Worm (Caenorhabditis elegans) whole organism, young adult: Measurements from ENCODE around the gene unc-6.

Source experiments
- C06A6.2 ChIP-seq: fragments of 200-800 bp; sonication (Bioruptor generic); conservative IDR thresholded peaks from 2 replicates; pipeline ENCODE4 v1.3.6; 2022; ENCODE audit warnings: missing genetic modification characterization, missing compliant biosample characterization
- F10E7.11 ChIP-seq: sonication (generic microtip); optimal IDR thresholded peaks from 2 replicates; lab custom pipeline; 2017; ENCODE audit warnings: mild to moderate bottlenecking, missing genetic modification characterization, moderate library complexity, missing compliant biosample characterization
- F23B12.7 ChIP-seq: sonication (generic microtip); optimal IDR thresholded peaks from 2 replicates; lab custom pipeline; 2017; ENCODE audit warnings: missing genetic modification characterization, mild to moderate bottlenecking, missing compliant biosample characterization, antibody characterized with exemption, moderate library complexity; ENCODE audit not compliant: insufficient read depth
- F37B4.10 ChIP-seq: fragments of 200-800 bp; sonication (Bioruptor generic); IDR thresholded peaks from 2 replicates; pipeline ENCODE4 v1.3.6; 2022; ENCODE audit warnings: missing genetic modification characterization, missing compliant biosample characterization
- F52B5.7 ChIP-seq: sonication (generic microtip); optimal IDR thresholded peaks from 2 replicates; lab custom pipeline; 2016; ENCODE audit warnings: mild to moderate bottlenecking, missing genetic modification characterization, missing compliant biosample characterization
- F57C9.4 ChIP-seq: sonication (generic microtip); optimal IDR thresholded peaks from 2 replicates; lab custom pipeline; 2017; ENCODE audit warnings: mild to moderate bottlenecking, missing genetic modification characterization, missing compliant biosample characterization
- K12H6.12 ChIP-seq: fragments of 200-800 bp; sonication (Bioruptor generic); optimal IDR thresholded peaks from 2 replicates; lab custom pipeline; 2018; ENCODE audit warnings: mild to moderate bottlenecking, missing genetic modification characterization, missing compliant biosample characterization
- T07F8.4 ChIP-seq: sonication (generic microtip); optimal IDR thresholded peaks from 2 replicates; lab custom pipeline; 2016; ENCODE audit warnings: mild to moderate bottlenecking, missing genetic modification characterization, moderate library complexity, missing compliant biosample characterization
- T26A5.8 ChIP-seq: sonication (generic microtip); optimal IDR thresholded peaks from 2 replicates; lab custom pipeline; 2016; ENCODE audit warnings: missing genetic modification characterization, missing compliant biosample characterization
- Y95B8A.8 ChIP-seq: fragments of 200-800 bp; sonication (Bioruptor generic); IDR thresholded peaks from 2 replicates; pipeline ENCODE4 v1.3.6; 2022; ENCODE audit warnings: missing genetic modification reagents, missing genetic modification characterization, missing compliant biosample characterization
- attf-3 ChIP-seq: fragments of 200-800 bp; sonication (Bioruptor generic); conservative IDR thresholded peaks from 2 replicates; pipeline ENCODE4 v1.3.6; 2022; ENCODE audit warnings: missing genetic modification reagents, missing genetic modification characterization, missing compliant biosample characterization
- attf-5 ChIP-seq: fragments of 200-800 bp; sonication (Bioruptor generic); optimal IDR thresholded peaks from 2 replicates; lab custom pipeline; 2018; ENCODE audit warnings: mild to moderate bottlenecking, missing genetic modification characterization, missing compliant biosample characterization
- ceh-100 ChIP-seq: fragments of 200-800 bp; sonication (Bioruptor generic); IDR thresholded peaks from 2 replicates; pipeline ENCODE4 v1.3.6; 2022; ENCODE audit warnings: missing genetic modification reagents, missing genetic modification characterization, missing compliant biosample characterization
- ceh-27 ChIP-seq: fragments of 200-800 bp; sonication (Bioruptor generic); optimal IDR thresholded peaks from 2 replicates; lab custom pipeline; 2018; ENCODE audit warnings: mild to moderate bottlenecking, missing genetic modification characterization, moderate library complexity, missing compliant biosample characterization
- ceh-40 ChIP-seq: fragments of 200-800 bp; sonication (Bioruptor generic); IDR thresholded peaks from 2 replicates; pipeline ENCODE4 v1.3.6; 2022; ENCODE audit warnings: missing genetic modification characterization, missing compliant biosample characterization
- ceh-79 ChIP-seq: sonication (generic microtip); optimal IDR thresholded peaks from 2 replicates; lab custom pipeline; 2017; ENCODE audit warnings: mild to moderate bottlenecking, missing genetic modification characterization, missing compliant biosample characterization
- dpff-1 ChIP-seq: sonication (generic microtip); optimal IDR thresholded peaks from 2 replicates; lab custom pipeline; 2017; ENCODE audit warnings: mild to moderate bottlenecking, missing genetic modification characterization, missing compliant biosample characterization
- dpl-1 ChIP-seq: fragments of 150-350 bp; optimal IDR thresholded peaks from 2 replicates; lab custom pipeline; 2014; ENCODE audit warnings: missing biosample characterization, missing genetic modification reagents, missing genetic modification characterization
- egl-18 ChIP-seq: fragments of 200-800 bp; sonication (Bioruptor generic); IDR thresholded peaks from 2 replicates; pipeline ENCODE4 v1.3.6; 2022; ENCODE audit warnings: missing genetic modification reagents, missing genetic modification characterization, missing compliant biosample characterization
- egrh-3 ChIP-seq: fragments of 200-800 bp; sonication (Bioruptor generic); IDR thresholded peaks from 2 replicates; pipeline ENCODE4 v1.3.6; 2022; ENCODE audit warnings: missing genetic modification reagents, missing genetic modification characterization, missing compliant biosample characterization
- ekl-4 ChIP-seq: fragments of 200-800 bp; sonication (Bioruptor generic); IDR thresholded peaks from 2 replicates; pipeline ENCODE4 v1.3.6; 2022; ENCODE audit warnings: missing genetic modification reagents, missing genetic modification characterization, missing compliant biosample characterization
- him-1 ChIP-seq: sonication (generic microtip); optimal IDR thresholded peaks from 2 replicates; lab custom pipeline; 2016; ENCODE audit warnings: missing genotype, missing genetic modification reagents, missing genetic modification characterization, missing compliant biosample characterization
- hlh-26 ChIP-seq: fragments of 200-800 bp; sonication (Bioruptor generic); conservative IDR thresholded peaks from 2 replicates; pipeline ENCODE4 v1.3.6; 2022; ENCODE audit warnings: missing genetic modification reagents, missing genetic modification characterization, missing compliant biosample characterization
- hmg-20 ChIP-seq: fragments of 200-800 bp; sonication (Bioruptor generic); IDR thresholded peaks from 2 replicates; pipeline ENCODE4 v1.3.6; 2022; ENCODE audit warnings: missing genetic modification reagents, missing genetic modification characterization, missing compliant biosample characterization
- hsf-1 ChIP-seq: fragments of 200-800 bp; sonication (Bioruptor generic); IDR thresholded peaks from 2 replicates; pipeline ENCODE4 v1.3.6; 2022; ENCODE audit warnings: missing genetic modification reagents, missing genetic modification characterization, missing compliant biosample characterization
- let-607 ChIP-seq, 2 experiments: fragments of 200-800 bp in 1 of 2; sonication (Bioruptor generic) in 1 of 2; sonication (generic microtip) in 1 of 2; optimal IDR thresholded peaks; 2 replicates each; lab custom pipeline; 2016 to 2018; ENCODE audit warnings: mild to moderate bottlenecking in 2 of 2, missing compliant biosample characterization in 2 of 2, missing genetic modification characterization in 2 of 2, moderate library complexity in 2 of 2, missing genotype in 1 of 2
- lin-35 ChIP-seq, 3 experiments: fragments of 150-350 bp in 2 of 3; sonication (generic microtip) in 1 of 3; optimal IDR thresholded peaks; 2 replicates each; lab custom pipeline; 2014 to 2018; ENCODE audit warnings: missing biosample characterization in 3 of 3, missing genetic modification characterization in 3 of 3, missing genetic modification reagents in 3 of 3
- madf-10 ChIP-seq: sonication (generic microtip); optimal IDR thresholded peaks from 2 replicates; lab custom pipeline; 2016; ENCODE audit warnings: mild to moderate bottlenecking, missing genetic modification characterization, missing compliant biosample characterization
- madf-3 ChIP-seq: fragments of 200-800 bp; sonication (Bioruptor generic); IDR thresholded peaks from 2 replicates; pipeline ENCODE4 v1.3.6; 2022; ENCODE audit warnings: missing genetic modification reagents, missing genetic modification characterization, missing compliant biosample characterization
- mes-4 ChIP-seq: sonication (generic microtip); optimal IDR thresholded peaks from 2 replicates; lab custom pipeline; 2016; ENCODE audit warnings: missing genotype, missing genetic modification characterization, missing compliant biosample characterization
- nfya-2 ChIP-seq: fragments of 200-800 bp; sonication (Bioruptor generic); IDR thresholded peaks from 2 replicates; pipeline ENCODE4 v1.3.6; 2022; ENCODE audit warnings: missing genetic modification reagents, missing genetic modification characterization, missing compliant biosample characterization
- nfyb-1 ChIP-seq: fragments of 200-800 bp; sonication (Bioruptor generic); IDR thresholded peaks from 2 replicates; pipeline ENCODE4 v1.3.6; 2022; ENCODE audit warnings: missing genetic modification reagents, missing genetic modification characterization, missing compliant biosample characterization
- nhr-80 ChIP-seq: sonication (generic microtip); optimal IDR thresholded peaks from 2 replicates; lab custom pipeline; 2016; ENCODE audit warnings: missing genetic modification characterization, missing compliant biosample characterization
- pbrm-1 ChIP-seq: fragments of 200-800 bp; sonication (Bioruptor generic); IDR thresholded peaks from 2 replicates; pipeline ENCODE4 v1.3.6; 2022; ENCODE audit warnings: missing genetic modification reagents, missing genetic modification characterization, missing compliant biosample characterization
- rcor-1 ChIP-seq: fragments of 200-800 bp; sonication (Bioruptor generic); IDR thresholded peaks from 2 replicates; pipeline ENCODE4 v1.3.6; 2022; ENCODE audit warnings: missing genetic modification reagents, missing genetic modification characterization, missing compliant biosample characterization
- repo-1 ChIP-seq: sonication (generic microtip); optimal IDR thresholded peaks from 2 replicates; lab custom pipeline; 2017; ENCODE audit warnings: mild to moderate bottlenecking, missing genetic modification characterization, missing compliant biosample characterization
- rpc-1 ChIP-seq, 2 experiments: fragments of 150-350 bp in 1 of 2; sonication (generic microtip) in 1 of 2; optimal IDR thresholded peaks; 2 replicates each; lab custom pipeline; 2014 to 2018; ENCODE audit warnings: missing biosample characterization in 1 of 2, missing genetic modification characterization in 1 of 2, missing genetic modification reagents in 1 of 2, missing genotype in 1 of 2
- sea-2 ChIP-seq: fragments of 200-800 bp; sonication (Bioruptor generic); IDR thresholded peaks from 2 replicates; pipeline ENCODE4 v1.3.6; 2022; ENCODE audit warnings: missing genetic modification characterization, missing compliant biosample characterization
- snpc-1.1 ChIP-seq: sonication (generic microtip); optimal IDR thresholded peaks from 2 replicates; lab custom pipeline; 2017; ENCODE audit warnings: missing genetic modification characterization, mild to moderate bottlenecking, missing compliant biosample characterization, antibody characterized with exemption, moderate library complexity, missing genotype, missing genetic modification reagents; ENCODE audit not compliant: insufficient read depth
- snpc-4 ChIP-seq, 5 experiments: fragments of 150-350 bp in 1 of 5; sonication (generic microtip) in 4 of 5; optimal IDR thresholded peaks; 2 replicates each; lab custom pipeline; 2014 to 2018; ENCODE audit warnings: missing genetic modification characterization in 5 of 5, missing biosample characterization in 3 of 5, antibody characterized with exemption in 2 of 5, mild to moderate bottlenecking in 2 of 5, missing compliant biosample characterization in 2 of 5, missing genotype in 2 of 5, moderate library complexity in 2 of 5, missing genetic modification reagents in 1 of 5
- unc-130 ChIP-seq: sonication (generic microtip); optimal IDR thresholded peaks from 2 replicates; lab custom pipeline; 2016; ENCODE audit warnings: missing genetic modification reagents, missing genetic modification characterization, missing compliant biosample characterization
- xnd-1 ChIP-seq: sonication (generic microtip); optimal IDR thresholded peaks from 2 replicates; lab custom pipeline; 2016; ENCODE audit warnings: missing genotype, missing genetic modification reagents, missing genetic modification characterization, missing compliant biosample characterization
- zim-3 ChIP-seq: sonication (generic microtip); optimal IDR thresholded peaks from 2 replicates; lab custom pipeline; 2017; ENCODE audit warnings: mild to moderate bottlenecking, missing genetic modification characterization, moderate library complexity, missing compliant biosample characterization
- ztf-22 ChIP-seq: fragments of 200-800 bp; sonication (Bioruptor generic); optimal IDR thresholded peaks from 2 replicates; lab custom pipeline; 2018; ENCODE audit warnings: mild to moderate bottlenecking, missing genetic modification characterization, moderate library complexity, missing compliant biosample characterization
- ztf-26 ChIP-seq: sonication (generic microtip); optimal IDR thresholded peaks from 2 replicates; lab custom pipeline; 2017; ENCODE audit warnings: missing genetic modification characterization, missing compliant biosample characterization
- ztf-28 ChIP-seq: fragments of 200-800 bp; sonication (Bioruptor generic); IDR thresholded peaks from 2 replicates; pipeline ENCODE4 v1.3.6; 2022; ENCODE audit warnings: missing genetic modification reagents, missing genetic modification characterization, missing compliant biosample characterization
- ztf-3 ChIP-seq: fragments of 200-800 bp; sonication (Bioruptor generic); optimal IDR thresholded peaks from 2 replicates; lab custom pipeline; 2018; ENCODE audit warnings: mild to moderate bottlenecking, missing genetic modification characterization, missing compliant biosample characterization
- ztf-6 ChIP-seq: fragments of 200-800 bp; sonication (Bioruptor generic); IDR thresholded peaks from 2 replicates; pipeline ENCODE4 v1.3.6; 2022; ENCODE audit warnings: missing genetic modification reagents, missing genetic modification characterization, missing compliant biosample characterization

Gene unc-6

DNA sequence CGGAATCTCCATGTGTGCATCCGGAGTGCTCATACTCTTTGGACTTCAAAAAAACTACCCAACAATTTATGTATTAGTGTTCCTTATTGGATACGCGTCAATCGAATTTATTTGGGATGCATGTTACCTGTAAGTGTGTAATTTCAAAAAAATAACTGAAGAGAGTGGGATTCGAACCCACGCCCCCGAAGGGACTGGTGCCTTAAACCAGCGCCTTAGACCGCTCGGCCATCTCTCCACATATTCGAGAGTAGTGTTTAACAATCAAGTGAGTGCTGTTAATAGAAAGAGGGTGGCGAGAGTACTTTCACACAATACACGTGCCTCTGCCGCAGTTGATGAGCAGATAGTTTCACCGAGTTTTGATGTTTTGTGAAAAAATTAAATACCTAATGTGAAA is 13.5 kb downstream of the unc-6 start (continued):
- TF ChIP-seq ztf-22 (no peak), F37B4.10 (GFP tag; lab: Robert Waterston, UW) (no peak), nfyb-1 (GFP tag; lab: Robert Waterston, UW) (peak; percentile 82), hmg-20 (GFP tag; lab: Robert Waterston, UW) (peak; percentile 56; the same call in 1 of the 2 replicates), lin-35 (GFP tag; optimal IDR thresholded peaks at IDR 0.05; lab: Kevin White, UChicago) (no peak), F23B12.7 (tag; lab: Kevin White, UChicago) (peak; percentile 70), ztf-6 (GFP tag; lab: Robert Waterston, UW) (peak; percentile 35; the same call in 1 of the 2 replicates), ztf-28 (GFP tag; lab: Robert Waterston, UW) (no peak), madf-10 (peak; percentile 49), him-1 (tag; lab: Kevin White, UChicago) (peak; percentile 88), sea-2 (GFP tag; lab: Robert Waterston, UW) (no peak), ceh-27 (GFP tag; lab: Kevin White, UChicago) (peak; percentile 19), ekl-4 (GFP tag; lab: Robert Waterston, UW) (peak; percentile 65; the same call in 1 of the 2 replicates), K12H6.12 (tag; lab: Kevin White, UChicago) (peak; percentile 43), ceh-79 (tag; lab: Kevin White, UChicago) (peak; percentile 57), xnd-1 (tag; lab: Kevin White, UChicago) (no peak), snpc-4 (GFP tag; optimal IDR thresholded peaks at IDR 0.05; lab: Kevin White, UChicago) (no peak), snpc-4 (tag; optimal IDR thresholded peaks at IDR 0.05; lab: Kevin White, UChicago) (peak in 2 of 4 experiments; percentile 20 to 65), rcor-1 (GFP tag; lab: Robert Waterston, UW) (peak; percentile 50; the same call in 1 of the 2 replicates), C06A6.2 (GFP tag; lab: Robert Waterston, UW) (peak; percentile 39; the same call in 1 of the 2 replicates), nfya-2 (GFP tag; lab: Robert Waterston, UW) (no peak), hlh-26 (GFP tag; lab: Robert Waterston, UW) (no peak), hsf-1 (GFP tag; lab: Robert Waterston, UW) (no peak), snpc-1.1 (peak; percentile 1), pbrm-1 (GFP tag; lab: Robert Waterston, UW) (peak; percentile 85), madf-3 (GFP tag; lab: Robert Waterston, UW) (0 out of 2 replicates have a peak, but pooled peaks have one; percentile 58), attf-5 (GFP tag; lab: Kevin White, UChicago) (peak; percentile 55), dpff-1 (no peak), dpl-1 (no peak), F57C9.4 (tag; lab: Kevin White, UChicago) (no peak), ztf-3 (peak; percentile 28), nhr-80 (tag; lab: Kevin White, UChicago) (peak; percentile 36), repo-1 (peak; percentile 35), mes-4 (tag; lab: Kevin White, UChicago) (peak; percentile 64), F52B5.7 (tag; lab: Kevin White, UChicago) (peak; percentile 64), F10E7.11 (no peak), T26A5.8 (tag; lab: Kevin White, UChicago) (peak; percentile 34), Y95B8A.8 (GFP tag; lab: Robert Waterston, UW) (no peak), zim-3 (tag; lab: Kevin White, UChicago) (peak; percentile 86), unc-130 (GFP tag; lab: Kevin White, UChicago) (peak; percentile 58), rpc-1 (optimal IDR thresholded peaks at IDR 0.05; lab: Kevin White, UChicago) (peak; percentile 85), rpc-1 (tag; optimal IDR thresholded peaks at IDR 0.05; lab: Kevin White, UChicago) (peak; percentile 89), ceh-40 (GFP tag; lab: Robert Waterston, UW) (peak; percentile 85; the same call in 1 of the 2 replicates), egrh-3 (GFP tag; lab: Robert Waterston, UW) (peak; percentile 32), let-607 (tag; optimal IDR thresholded peaks at IDR 0.05; lab: Kevin White, UChicago) (peak; percentile 44), ztf-26 (tag; lab: Kevin White, UChicago) (no peak), egl-18 (GFP tag; lab: Robert Waterston, UW) (no peak), T07F8.4 (tag; lab: Kevin White, UChicago) (peak; percentile 47), attf-3 (no peak), ceh-100 (GFP tag; lab: Robert Waterston, UW) (peak; percentile 59)
